Fruit fly (Drosophila melanogaster) whole organism, embryonic: ENCODE data around the gene Rrp47.
A peak's percentile ranks its signal among the peaks of the same experiment; 100 is the strongest.

Source experiments
- Awh ChIP-seq: fragments of 200-800 bp; sonication (Bioruptor generic); IDR thresholded peaks from 2 replicates; pipeline ENCODE4, ENCODE4 v1.3.6; 2022; ENCODE audit warnings: missing biosample characterization, missing genetic modification characterization
- CG10366 ChIP-seq: fragments of 200-800 bp; sonication (Bioruptor generic); IDR thresholded peaks from 2 replicates; pipeline ENCODE4 v1.3.6; 2022; ENCODE audit warnings: missing biosample characterization, missing genetic modification characterization
- CG10543 ChIP-seq: fragments of 200-800 bp; sonication (Bioruptor generic); optimal IDR thresholded peaks from 3 replicates; lab custom pipeline; 2017; ENCODE audit warnings: missing biosample characterization, mild to moderate bottlenecking, missing genetic modification characterization, moderate library complexity
- CG10959 ChIP-seq: fragments of 200-800 bp; sonication (Bioruptor generic); IDR thresholded peaks from 2 replicates; pipeline ENCODE4 v1.3.6; 2022; ENCODE audit warnings: missing biosample characterization, missing genetic modification characterization
- CG11723 ChIP-seq: fragments of 200-800 bp; sonication (Bioruptor generic); optimal IDR thresholded peaks from 2 replicates; lab custom pipeline; 2017; ENCODE audit warnings: missing biosample characterization, mild to moderate bottlenecking, missing genetic modification characterization
- CG12071 ChIP-seq: fragments of 200-800 bp; sonication (Bioruptor generic); optimal IDR thresholded peaks from 3 replicates; lab custom pipeline; 2018; ENCODE audit warnings: missing biosample characterization, mild to moderate bottlenecking, missing genetic modification characterization
- CG12769 ChIP-seq: fragments of 200-800 bp; sonication (Bioruptor generic); optimal IDR thresholded peaks from 2 replicates; lab custom pipeline; 2019; ENCODE audit warnings: missing biosample characterization, mild to moderate bottlenecking, missing genetic modification characterization, moderate library complexity
- CG13424 ChIP-seq: fragments of 200-800 bp; sonication (Bioruptor generic); optimal IDR thresholded peaks from 2 replicates; lab custom pipeline; 2019; ENCODE audit warnings: missing biosample characterization, mild to moderate bottlenecking, missing genetic modification characterization, moderate library complexity
- CG14050 ChIP-seq: fragments of 200-800 bp; sonication (Bioruptor generic); IDR thresholded peaks from 3 replicates; pipeline ENCODE4 v1.3.6; 2022; ENCODE audit warnings: missing biosample characterization, missing genetic modification characterization
- CG14710 ChIP-seq: fragments of 200-800 bp; sonication (Bioruptor generic); optimal IDR thresholded peaks from 3 replicates; lab custom pipeline; 2019; ENCODE audit warnings: missing biosample characterization, mild to moderate bottlenecking, missing genetic modification characterization, moderate library complexity
- CG1529 ChIP-seq: fragments of 200-800 bp; sonication (Bioruptor generic); optimal IDR thresholded peaks from 3 replicates; lab custom pipeline; 2018; ENCODE audit warnings: missing biosample characterization, missing genetic modification characterization
- CG1603 ChIP-seq: fragments of 200-800 bp; sonication (Bioruptor generic); optimal IDR thresholded peaks from 2 replicates; lab custom pipeline; 2019; ENCODE audit warnings: missing biosample characterization, mild to moderate bottlenecking, missing genetic modification characterization, moderate library complexity
- CG17829 ChIP-seq: fragments of 200-800 bp; optimal IDR thresholded peaks from 2 replicates; lab custom pipeline; 2019; ENCODE audit warnings: missing biosample characterization, mild to moderate bottlenecking, missing genetic modification characterization, moderate library complexity
- CG1792 ChIP-seq: fragments of 200-800 bp; sonication (Bioruptor generic); optimal IDR thresholded peaks from 2 replicates; lab custom pipeline; 2016; ENCODE audit warnings: missing biosample characterization, missing genetic modification characterization
- CG2116 ChIP-seq: fragments of 200-800 bp; sonication (Bioruptor generic); optimal IDR thresholded peaks from 3 replicates; lab custom pipeline; 2018; ENCODE audit warnings: missing biosample characterization, mild to moderate bottlenecking, missing genetic modification characterization
- CG32767 ChIP-seq: fragments of 200-800 bp; sonication (Bioruptor generic); IDR thresholded peaks from 2 replicates; pipeline ENCODE4 v1.3.6; 2022; ENCODE audit warnings: missing biosample characterization, missing genetic modification characterization
- CG4404 ChIP-seq: fragments of 200-800 bp; sonication (Bioruptor generic); IDR thresholded peaks from 2 replicates; pipeline ENCODE4 v1.3.6; 2022; ENCODE audit warnings: missing biosample characterization, missing genetic modification characterization
- CG4707 ChIP-seq: fragments of 200-800 bp; sonication (Bioruptor generic); optimal IDR thresholded peaks from 2 replicates; lab custom pipeline; 2018; ENCODE audit warnings: missing biosample characterization, mild to moderate bottlenecking, missing genetic modification characterization, moderate library complexity
- CG7357 ChIP-seq: fragments of 200-800 bp; sonication (Bioruptor generic); IDR thresholded peaks from 3 replicates; pipeline ENCODE4 v1.3.6; 2022; ENCODE audit warnings: missing biosample characterization, missing genetic modification characterization
- CG7963 ChIP-seq: fragments of 200-800 bp; sonication (Bioruptor generic); IDR thresholded peaks from 3 replicates; pipeline ENCODE4 v1.3.6; 2022; ENCODE audit warnings: missing biosample characterization, missing genetic modification characterization; ENCODE audit not compliant: partially characterized antibody
- CG9817 ChIP-seq: fragments of 200-800 bp; sonication (Bioruptor generic); optimal IDR thresholded peaks from 2 replicates; lab custom pipeline; 2018; ENCODE audit warnings: missing biosample characterization, mild to moderate bottlenecking, missing genetic modification characterization, moderate library complexity
- CG9932 ChIP-seq: fragments of 200-800 bp; sonication (Bioruptor generic); IDR thresholded peaks from 2 replicates; pipeline ENCODE4 v1.3.6; 2022; ENCODE audit warnings: missing biosample characterization, missing genetic modification characterization
- Deaf1 ChIP-seq: fragments of 200-800 bp; optimal IDR thresholded peaks from 3 replicates; lab custom pipeline; 2019; ENCODE audit warnings: missing biosample characterization, mild to moderate bottlenecking, missing genetic modification characterization, moderate library complexity
- Doc3 ChIP-seq: fragments of 200-800 bp; sonication (Bioruptor generic); IDR thresholded peaks from 3 replicates; pipeline ENCODE4 v1.3.6; 2022; ENCODE audit warnings: missing biosample characterization, missing genetic modification characterization; ENCODE audit not compliant: partially characterized antibody
- Elba2 ChIP-seq: fragments of 200-800 bp; sonication (Bioruptor generic); optimal IDR thresholded peaks from 3 replicates; lab custom pipeline; 2016; ENCODE audit warnings: missing biosample characterization, missing genetic modification characterization
- Fer3 ChIP-seq: fragments of 200-800 bp; sonication (Bioruptor generic); optimal IDR thresholded peaks from 2 replicates; lab custom pipeline; 2018; ENCODE audit warnings: missing biosample characterization, mild to moderate bottlenecking, missing genetic modification characterization, moderate library complexity
- Lhr ChIP-seq: fragments of 200-800 bp; sonication (Bioruptor generic); optimal IDR thresholded peaks from 3 replicates; lab custom pipeline; 2017; ENCODE audit warnings: mild to moderate bottlenecking, missing biosample characterization, missing genetic modification reagents, missing genetic modification characterization
- MBD-R2 ChIP-seq: fragments of 200-800 bp; sonication (Bioruptor generic); IDR thresholded peaks from 2 replicates; pipeline ENCODE4 v1.3.6; 2022; ENCODE audit warnings: missing biosample characterization, missing genetic modification characterization
- NC2α ChIP-seq: fragments of 200-800 bp; sonication (Bioruptor generic); optimal IDR thresholded peaks from 2 replicates; lab custom pipeline; 2016; ENCODE audit warnings: missing biosample characterization, missing genetic modification characterization
- Sry-δ ChIP-seq: fragments of 200-800 bp; sonication (Bioruptor generic); optimal IDR thresholded peaks from 2 replicates; lab custom pipeline; 2016; ENCODE audit warnings: missing biosample characterization, missing genetic modification characterization
- Ssrp ChIP-seq: fragments of 200-800 bp; sonication (Bioruptor generic); optimal IDR thresholded peaks from 2 replicates; lab custom pipeline; 2018; ENCODE audit warnings: missing biosample characterization, mild to moderate bottlenecking, missing genetic modification characterization, moderate library complexity
- ac ChIP-seq: fragments of 200-800 bp; sonication (Bioruptor generic); optimal IDR thresholded peaks from 3 replicates; lab custom pipeline; 2017; ENCODE audit warnings: missing biosample characterization, mild to moderate bottlenecking, missing genetic modification characterization
- bsh ChIP-seq, 2 experiments: fragments of 200-800 bp; sonication (Bioruptor generic); optimal IDR thresholded peaks; 2 replicates each; lab custom pipeline; 2017 to 2018; ENCODE audit warnings: mild to moderate bottlenecking in 2 of 2, missing biosample characterization in 2 of 2, missing genetic modification characterization in 2 of 2, moderate library complexity in 1 of 2
- btn ChIP-seq: fragments of 200-800 bp; sonication (Bioruptor generic); optimal IDR thresholded peaks from 2 replicates; lab custom pipeline; 2016; ENCODE audit warnings: missing biosample characterization, missing genetic modification characterization
- chn ChIP-seq: fragments of 200-800 bp; sonication (Bioruptor generic); optimal IDR thresholded peaks from 2 replicates; lab custom pipeline; 2016; ENCODE audit warnings: missing biosample characterization, missing genetic modification characterization
- gce ChIP-seq: fragments of 200-800 bp; sonication (Bioruptor generic); IDR thresholded peaks from 3 replicates; pipeline ENCODE4 v1.3.6; 2022; ENCODE audit warnings: missing biosample characterization, missing genetic modification characterization
- gro ChIP-seq: fragments of 200-800 bp; sonication (Bioruptor generic); optimal IDR thresholded peaks from 2 replicates; lab custom pipeline; 2016; ENCODE audit warnings: missing biosample characterization, missing genetic modification characterization
- h ChIP-seq: fragments of >200 bp; optimal IDR thresholded peaks from 2 replicates; lab custom pipeline; 2017
- kah ChIP-seq: fragments of 200-800 bp; sonication (Bioruptor generic); optimal IDR thresholded peaks from 2 replicates; lab custom pipeline; 2018; ENCODE audit warnings: missing biosample characterization, mild to moderate bottlenecking, missing genetic modification characterization
- lola ChIP-seq, 3 experiments: fragments of >200 bp in 2 of 3; fragments of 200-800 bp in 1 of 3; sonication (Bioruptor generic) in 1 of 3; optimal IDR thresholded peaks; 2 replicates each; lab custom pipeline; 2017 to 2019; ENCODE audit warnings: missing biosample characterization in 3 of 3, missing genetic modification characterization in 3 of 3, mild to moderate bottlenecking in 1 of 3, moderate library complexity in 1 of 3
- mld ChIP-seq: fragments of 200-800 bp; sonication (Bioruptor generic); IDR thresholded peaks from 3 replicates; pipeline ENCODE4 v1.3.6; 2022; ENCODE audit warnings: missing biosample characterization, missing genetic modification characterization; ENCODE audit not compliant: partially characterized antibody
- nerfin-2 ChIP-seq: fragments of 200-800 bp; sonication (Bioruptor generic); IDR thresholded peaks from 2 replicates; pipeline ENCODE4 v1.3.6; 2022; ENCODE audit warnings: missing biosample characterization, missing genetic modification characterization; ENCODE audit not compliant: partially characterized antibody
- oc ChIP-seq: fragments of 200-800 bp; sonication (Bioruptor generic); optimal IDR thresholded peaks from 2 replicates; lab custom pipeline; 2018; ENCODE audit warnings: missing biosample characterization, mild to moderate bottlenecking, missing genetic modification characterization, moderate library complexity
- run ChIP-seq: fragments of 200-800 bp; sonication (Bioruptor generic); optimal IDR thresholded peaks from 3 replicates; lab custom pipeline; 2018; ENCODE audit warnings: missing biosample characterization, mild to moderate bottlenecking, missing genetic modification characterization
- slbo ChIP-seq: fragments of 200-800 bp; sonication (Bioruptor generic); IDR thresholded peaks from 2 replicates; pipeline ENCODE4 v1.3.6; 2022; ENCODE audit warnings: missing biosample characterization, missing genetic modification characterization
- sqz ChIP-seq: fragments of 200-800 bp; sonication (Bioruptor generic); optimal IDR thresholded peaks from 3 replicates; lab custom pipeline; 2018; ENCODE audit warnings: missing biosample characterization, mild to moderate bottlenecking, missing genetic modification characterization
- ssp ChIP-seq: fragments of 200-800 bp; sonication (Bioruptor generic); IDR thresholded peaks from 2 replicates; pipeline ENCODE4 v1.3.6; 2022; ENCODE audit warnings: missing biosample characterization, missing genetic modification characterization
- tll ChIP-seq, 2 experiments: fragments of 200-800 bp in 1 of 2; fragments of >200 bp in 1 of 2; sonication (Bioruptor generic) in 1 of 2; optimal IDR thresholded peaks; 2 replicates each; lab custom pipeline; 2017 to 2019; ENCODE audit warnings: missing biosample characterization in 2 of 2, missing genetic modification characterization in 2 of 2, mild to moderate bottlenecking in 1 of 2, moderate library complexity in 1 of 2
- trem ChIP-seq: fragments of 200-800 bp; optimal IDR thresholded peaks from 3 replicates; lab custom pipeline; 2019; ENCODE audit warnings: missing biosample characterization, mild to moderate bottlenecking, missing genetic modification characterization, moderate library complexity
- unc-4 ChIP-seq: fragments of 200-800 bp; sonication (Bioruptor generic); IDR thresholded peaks from 2 replicates; pipeline ENCODE4 v1.3.6; 2022; ENCODE audit warnings: missing biosample characterization, missing genetic modification characterization; ENCODE audit not compliant: partially characterized antibody

Gene Rrp47

DNA sequence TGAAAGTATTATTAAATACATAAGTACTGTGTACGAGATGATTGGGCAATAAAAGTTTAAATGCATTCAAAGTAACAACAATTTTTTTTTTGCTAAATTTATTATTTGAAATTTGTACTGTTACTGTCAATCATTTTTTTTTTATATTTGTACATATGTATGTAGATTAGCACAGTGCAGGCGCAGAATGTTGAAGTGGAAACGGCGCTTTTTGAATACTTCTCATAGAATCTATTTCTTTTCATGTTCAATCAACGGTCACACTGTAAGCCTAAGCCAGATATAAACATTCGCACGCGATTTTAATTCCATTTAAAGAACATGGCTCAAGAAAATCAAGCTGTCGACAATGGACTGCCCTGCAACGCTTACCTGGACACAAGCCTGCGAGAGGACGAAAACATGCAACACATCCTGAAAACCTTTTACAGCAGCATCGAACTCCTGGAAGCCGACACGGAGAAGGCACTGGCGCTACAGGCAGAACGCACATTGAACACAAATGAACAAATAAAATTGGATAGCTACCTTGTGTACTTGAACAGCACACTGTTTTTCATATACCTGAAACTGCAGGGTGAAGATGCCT, at the start of gene Rrp47 (continued):
- TF ChIP-seq MBD-R2 (GFP tag; lab: Robert Waterston, UW) = peak; percentile 76
- no peak for TF ChIP-seq CG9932
- no peak for TF ChIP-seq CG32767 (GFP tag; lab: Robert Waterston, UW)
- peak; percentile 2 for TF ChIP-seq Lhr
- no peak for TF ChIP-seq CG4404
- TF ChIP-seq CG10366 (GFP tag; lab: Robert Waterston, UW) = no peak
- TF ChIP-seq Elba2 = no peak
- no peak for TF ChIP-seq CG1792 (GFP tag; lab: Kevin White, UChicago)
- TF ChIP-seq CG2116 (GFP tag; lab: Kevin White, UChicago) = peak; percentile 38
- no peak for TF ChIP-seq bsh (GFP tag; optimal IDR thresholded peaks at IDR 0.05; lab: Kevin White, UChicago)
- TF ChIP-seq CG9817 = no peak
- TF ChIP-seq Doc3 (GFP tag; lab: Robert Waterston, UW) = no peak
- peak; percentile 6 for TF ChIP-seq CG17829 (tag; lab: Kevin White, UChicago)
- no peak for TF ChIP-seq run (tag; lab: Kevin White, UChicago)
- TF ChIP-seq oc (tag; lab: Kevin White, UChicago) = no peak
- TF ChIP-seq CG14050 = no peak
- no peak for TF ChIP-seq CG12071 (GFP tag; lab: Kevin White, UChicago)
- no peak for TF ChIP-seq tll (GFP tag; optimal IDR thresholded peaks at IDR 0.05; lab: Kevin White, UChicago)
- TF ChIP-seq Awh = no peak
- no peak for TF ChIP-seq kah (GFP tag; lab: Kevin White, UChicago)
- TF ChIP-seq CG13424 = no peak
- no peak for TF ChIP-seq nerfin-2
- TF ChIP-seq Fer3 (tag; lab: Kevin White, UChicago) = no peak
- no peak for TF ChIP-seq CG11723 (GFP tag; lab: Kevin White, UChicago)
- peak in 1 of 3 experiments; percentile 29 for TF ChIP-seq lola (GFP tag; optimal IDR thresholded peaks at IDR 0.05; lab: Kevin White, UChicago)
- peak; percentile 94 for TF ChIP-seq ssp
- peak; percentile 21 for TF ChIP-seq Sry-δ (GFP tag; lab: Kevin White, UChicago)
- TF ChIP-seq CG10959 (GFP tag; lab: Robert Waterston, UW) = no peak
- peak; percentile 50 for TF ChIP-seq CG1603
- no peak for TF ChIP-seq chn
- no peak for TF ChIP-seq CG12769
- TF ChIP-seq gro (GFP tag; lab: Kevin White, UChicago) = no peak
- no peak for TF ChIP-seq slbo (GFP tag; lab: Robert Waterston, UW)
- TF ChIP-seq CG1529 = no peak
- no peak for TF ChIP-seq h (lab: Kevin White, UChicago)

DNA sequence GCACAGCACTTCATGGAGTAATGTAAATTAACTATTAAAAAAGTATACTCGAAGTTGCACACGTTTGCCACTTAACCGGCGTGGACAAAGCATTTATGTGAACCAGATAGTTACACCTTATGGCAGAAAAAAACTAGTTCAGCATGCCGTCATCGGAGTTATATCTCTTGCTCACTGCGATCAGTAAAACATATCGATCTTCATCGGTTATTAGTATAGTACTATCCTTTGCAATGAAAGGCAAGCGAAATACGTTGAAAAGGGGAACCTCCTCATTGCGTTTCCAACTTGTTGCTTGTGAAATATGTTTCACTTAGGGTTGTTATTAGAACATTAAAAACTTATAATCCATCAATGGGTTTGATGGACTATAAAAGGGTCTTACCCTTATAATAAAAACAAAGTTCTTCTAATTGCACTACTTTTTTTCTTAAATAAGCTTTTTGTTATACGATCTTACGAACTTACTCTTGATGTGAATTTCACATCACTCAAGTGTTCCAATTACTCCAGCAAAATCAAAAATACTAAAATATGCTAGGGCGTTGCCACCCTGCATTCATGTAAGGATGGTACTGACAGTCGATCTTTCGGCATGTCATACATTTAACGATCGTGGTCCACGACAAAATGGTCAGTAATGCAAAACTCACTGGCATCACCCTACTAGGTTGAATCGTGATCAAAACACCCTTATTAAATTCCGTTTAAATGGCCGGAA, 35.0 kb upstream of the Rrp47 start, which contains the start of gene CycD:
Gene CycD, minus strand, starts transcription at position 113 of the 721 bp plus-strand sequence.
- TF ChIP-seq sqz (GFP tag; lab: Kevin White, UChicago) (no peak), CG7963 (peak; percentile 69), trem (tag; lab: Kevin White, UChicago) (peak; percentile 4), CG10543 (GFP tag; lab: Kevin White, UChicago) (no peak), slbo (GFP tag; lab: Robert Waterston, UW) (peak; percentile 80), gce (no peak), Ssrp (peak; percentile 11), CG7357 (GFP tag; lab: Robert Waterston, UW) (peak; percentile 88), Deaf1 (no peak), CG4707 (GFP tag; lab: Kevin White, UChicago) (no peak), unc-4 (GFP tag; lab: Robert Waterston, UW) (no peak), btn (GFP tag; lab: Kevin White, UChicago) (no peak), mld (GFP tag; lab: Robert Waterston, UW) (0 out of 3 replicates have a peak, but pooled peaks have one; percentile 16), ac (GFP tag; lab: Kevin White, UChicago) (no peak), NC2α (GFP tag; lab: Kevin White, UChicago) (no peak), CG14710 (tag; lab: Kevin White, UChicago) (peak; percentile 53)
